Worm (Caenorhabditis elegans): ENCODE results near the gene mct-5.
A peak's percentile ranks its signal among the peaks of the same experiment; 100 is the strongest.

mct-5 gene

ce11 chrII:7115638-7116037, 17.2 kb upstream of the mct-5 start, which contains the start of gene cutl-5:
cutl-5 (minus strand) TSS chrII:7115906.
- TF ChIP-seq Y116A8C.19 (tag; optimal IDR thresholded peaks at IDR 0.05; ENCODE audit: borderline replicate concordance) (no peak), lin-13 (GFP tag; optimal IDR thresholded peaks at IDR 0.05) (no peak), grh-1 (GFP tag; IDR thresholded peaks at IDR 0.05) (no peak), zag-1 (tag; optimal IDR thresholded peaks at IDR 0.05) (no peak), lsy-2 (tag; optimal IDR thresholded peaks at IDR 0.05) (no peak), F16B12.6 (tag; optimal IDR thresholded peaks at IDR 0.05) (no peak), nhr-11 (tag; optimal IDR thresholded peaks at IDR 0.05) (no peak), isw-1 (GFP tag; IDR thresholded peaks at IDR 0.05) (no peak), aly-2 (tag; optimal IDR thresholded peaks at IDR 0.05) (no peak), sup-37 (GFP tag; optimal IDR thresholded peaks at IDR 0.05) (no peak), vab-15 (tag; optimal IDR thresholded peaks at IDR 0.05) (no peak), C34B4.2 (tag; optimal IDR thresholded peaks at IDR 0.05) (no peak)

ce11 chrII:7112780-7113179, 14.4 kb upstream of the mct-5 start, which contains the start of gene F10E7.6:
F10E7.6 (plus strand) TSS chrII:7113080.
- TF ChIP-seq skn-1 (tag; optimal IDR thresholded peaks at IDR 0.05): no peak
- no peak for TF ChIP-seq nhr-71 (tag; optimal IDR thresholded peaks at IDR 0.05)
- TF ChIP-seq egl-13 (tag; optimal IDR thresholded peaks at IDR 0.05): no peak
- no peak for TF ChIP-seq lsy-2 (tag; optimal IDR thresholded peaks at IDR 0.05)
- no peak for TF ChIP-seq sup-37 (GFP tag; optimal IDR thresholded peaks at IDR 0.05)
- no peak for TF ChIP-seq unc-62 (GFP tag; optimal IDR thresholded peaks at IDR 0.05)
- TF ChIP-seq mab-9 (GFP tag; IDR thresholded peaks at IDR 0.05): no peak
- no peak for TF ChIP-seq lin-14 (GFP tag; optimal IDR thresholded peaks at IDR 0.05)

ce11 chrII:7111657-7112049, 13.3 kb upstream of the mct-5 start, which contains the start of gene F10E7.5:
F10E7.5 (plus strand) TSS chrII:7111978.
- no peak for TF ChIP-seq ama-1 (optimal IDR thresholded peaks at IDR 0.05)
- TF ChIP-seq mef-2 (tag; optimal IDR thresholded peaks at IDR 0.05): no peak
- TF ChIP-seq nhr-71 (tag; optimal IDR thresholded peaks at IDR 0.05): peak; percentile 53
- peak in 1 of 2 experiments; percentile 36 for TF ChIP-seq mdl-1 (tag; optimal IDR thresholded peaks at IDR 0.05)
- no peak for TF ChIP-seq ets-5 (GFP tag; IDR thresholded peaks at IDR 0.05)
- TF ChIP-seq lin-13 (GFP tag; optimal IDR thresholded peaks at IDR 0.05): no peak
- TF ChIP-seq efl-1 (optimal IDR thresholded peaks at IDR 0.05): peak; percentile 59 to 69
- peak; percentile 66 to 95 for TF ChIP-seq efl-1 (GFP tag; optimal IDR thresholded peaks at IDR 0.05 in 1 of 2)
- no peak for TF ChIP-seq nhr-11 (tag; optimal IDR thresholded peaks at IDR 0.05)
- TF ChIP-seq nhr-90 (tag; optimal IDR thresholded peaks at IDR 0.05; ENCODE audit: poor library complexity): peak; percentile 33
- peak; percentile 53 for TF ChIP-seq rnt-1 (tag; optimal IDR thresholded peaks at IDR 0.05)
- TF ChIP-seq irx-1 (tag; optimal IDR thresholded peaks at IDR 0.05): no peak
- TF ChIP-seq sptf-1 (tag; optimal IDR thresholded peaks at IDR 0.05): no peak
- peak; percentile 69 for TF ChIP-seq snu-23 (GFP tag; optimal IDR thresholded peaks at IDR 0.05)
- TF ChIP-seq C16A3.4 (tag; optimal IDR thresholded peaks at IDR 0.05): peak; percentile 66
- peak; percentile 23 for TF ChIP-seq snpc-4 (tag; optimal IDR thresholded peaks at IDR 0.05)
- TF ChIP-seq skn-1 (tag; optimal IDR thresholded peaks at IDR 0.05): no peak
- TF ChIP-seq C04F5.9 (tag; optimal IDR thresholded peaks at IDR 0.05): no peak
- TF ChIP-seq sup-37 (GFP tag; optimal IDR thresholded peaks at IDR 0.05): no peak
- TF ChIP-seq unc-62 (GFP tag; optimal IDR thresholded peaks at IDR 0.05): no peak
- TF ChIP-seq tlp-1 (tag; optimal IDR thresholded peaks at IDR 0.05): no peak
- TF ChIP-seq ceh-82 (tag; optimal IDR thresholded peaks at IDR 0.05): peak; percentile 44 to 58 (median 44)
- peak; percentile 44 for TF ChIP-seq xbp-1 (tag; optimal IDR thresholded peaks at IDR 0.05)
- TF ChIP-seq fkh-4 (tag; optimal IDR thresholded peaks at IDR 0.05; ENCODE audit: borderline replicate concordance): no peak
- TF ChIP-seq lin-15B (tag; optimal IDR thresholded peaks at IDR 0.05): peak; percentile 0
- no peak for TF ChIP-seq zip-4 (GFP tag; optimal IDR thresholded peaks at IDR 0.05)
- TF ChIP-seq aha-1 (tag; optimal IDR thresholded peaks at IDR 0.05): no peak
- TF ChIP-seq ztf-4 (tag; optimal IDR thresholded peaks at IDR 0.05): no peak
- TF ChIP-seq fos-1 (tag; optimal IDR thresholded peaks at IDR 0.05): peak; percentile 23
- TF ChIP-seq dsc-1 (tag; optimal IDR thresholded peaks at IDR 0.05): peak; percentile 19
- TF ChIP-seq nhr-20 (tag; optimal IDR thresholded peaks at IDR 0.05): peak; percentile 15
- no peak for TF ChIP-seq elt-2 (tag; optimal IDR thresholded peaks at IDR 0.05)
- no peak for TF ChIP-seq nhr-12 (tag; optimal IDR thresholded peaks at IDR 0.05)
- TF ChIP-seq jun-1 (tag; optimal IDR thresholded peaks at IDR 0.05): peak; percentile 30
- no peak for TF ChIP-seq grh-1 (GFP tag; IDR thresholded peaks at IDR 0.05)
- peak; percentile 21 to 69 (median 68) for TF ChIP-seq dpl-1 (GFP tag; optimal IDR thresholded peaks at IDR 0.05)
- no peak for TF ChIP-seq tbx-2 (tag; optimal IDR thresholded peaks at IDR 0.05)
- no peak for TF ChIP-seq unc-98 (GFP tag; IDR thresholded peaks at IDR 0.05)
- TF ChIP-seq nhr-237 (tag; optimal IDR thresholded peaks at IDR 0.05): no peak
- no peak for TF ChIP-seq lin-14 (GFP tag; optimal IDR thresholded peaks at IDR 0.05)
- TF ChIP-seq F16B12.6 (tag; optimal IDR thresholded peaks at IDR 0.05): peak; percentile 94

Measured in whole organism, L1 larva.